In genomic region chr3L:21036257-21036957, dm6 we compare ENCODE assay signal across 2 fruit fly cellular contexts.
TF ChIP-seq lines count a peak whose summit lies in the region.

No protein-coding gene starts in this region.

TF ChIP-seq in whole organism, embryonic, 481 proteins besides CTCF, POLR2A, EP300 and RAD21 (continued from another document and continues in another):
- TF ChIP-seq Ets65A (GFP tag; lab: Kevin White, UChicago) (no peak), MTF-1 (GFP tag; optimal IDR thresholded peaks at IDR 0.05; lab: Kevin White, UChicago; ENCODE audit: borderline replicate concordance) (no peak), CHES-1-like (GFP tag; optimal IDR thresholded peaks at IDR 0.05; lab: Kevin White, UChicago) (no peak), CG1529 (GFP tag; optimal IDR thresholded peaks at IDR 0.05; lab: Kevin White, UChicago) (no peak), klu (GFP tag; IDR thresholded peaks at IDR 0.05; lab: Robert Waterston, UW) (no peak), CG13123 (GFP tag; optimal IDR thresholded peaks at IDR 0.05; lab: Kevin White, UChicago) (no peak), CG2116 (GFP tag; optimal IDR thresholded peaks at IDR 0.05; lab: Kevin White, UChicago) (no peak), CG16815 (GFP tag; optimal IDR thresholded peaks at IDR 0.05; lab: Kevin White, UChicago) (no peak), CG4404 (GFP tag; IDR thresholded peaks at IDR 0.05; lab: Robert Waterston, UW) (no peak), CG4282 (GFP tag; optimal IDR thresholded peaks at IDR 0.05; lab: Kevin White, UChicago) (no peak), rib (GFP tag; IDR thresholded peaks at IDR 0.05; lab: Robert Waterston, UW) (no peak), abd-A (tag; optimal IDR thresholded peaks at IDR 0.05; lab: Kevin White, UChicago) (no peak), CG10209 (GFP tag; optimal IDR thresholded peaks at IDR 0.05; lab: Kevin White, UChicago) (no peak), ken (GFP tag; IDR thresholded peaks at IDR 0.05; lab: Robert Waterston, UW) (no peak), Dref (GFP tag; IDR thresholded peaks at IDR 0.05; lab: Robert Waterston, UW) (no peak), CG9215 (GFP tag; IDR thresholded peaks at IDR 0.05; lab: Robert Waterston, UW) (no peak), Atf3 (GFP tag; optimal IDR thresholded peaks at IDR 0.05; lab: Kevin White, UChicago) (no peak), HLHmδ (GFP tag; optimal IDR thresholded peaks at IDR 0.05; lab: Kevin White, UChicago) (no peak), CG4424 (GFP tag; optimal IDR thresholded peaks at IDR 0.05; lab: Kevin White, UChicago) (no peak), fd3F (GFP tag; optimal IDR thresholded peaks at IDR 0.05; lab: Kevin White, UChicago) (no peak), CG1602 (GFP tag; optimal IDR thresholded peaks at IDR 0.05; lab: Kevin White, UChicago) (no peak), CG2712 (tag; optimal IDR thresholded peaks at IDR 0.05; lab: Kevin White, UChicago) (no peak), CG15479 (GFP tag; optimal IDR thresholded peaks at IDR 0.05; lab: Kevin White, UChicago) (peak; percentile 98), CG10274 (GFP tag; optimal IDR thresholded peaks at IDR 0.05; lab: Kevin White, UChicago) (no peak), Dip2 (GFP tag; IDR thresholded peaks at IDR 0.05; lab: Robert Waterston, UW) (no peak), slbo (GFP tag; IDR thresholded peaks at IDR 0.05; lab: Robert Waterston, UW) (no peak), CG17912 (GFP tag; optimal IDR thresholded peaks at IDR 0.05; lab: Kevin White, UChicago) (peak; percentile 41), CG5180 (GFP tag; optimal IDR thresholded peaks at IDR 0.05; lab: Kevin White, UChicago) (no peak), CG8089 (GFP tag; optimal IDR thresholded peaks at IDR 0.05; lab: Kevin White, UChicago) (no peak), CG6765 (GFP tag; optimal IDR thresholded peaks at IDR 0.05; lab: Kevin White, UChicago) (no peak), Sry-β (GFP tag; optimal IDR thresholded peaks at IDR 0.05; lab: Kevin White, UChicago) (no peak), CG14965 (GFP tag; optimal IDR thresholded peaks at IDR 0.05; lab: Kevin White, UChicago; ENCODE audit: borderline replicate concordance) (no peak), CG10462 (GFP tag; optimal IDR thresholded peaks at IDR 0.05; lab: Kevin White, UChicago) (no peak), so (GFP tag; IDR thresholded peaks at IDR 0.05; lab: Robert Waterston, UW) (0 out of 3 replicates have a peak, but pooled peaks have one; percentile 46), CG11093 (GFP tag; IDR thresholded peaks at IDR 0.05; lab: Robert Waterston, UW) (no peak), Sox102F (GFP tag; optimal IDR thresholded peaks at IDR 0.05; lab: Kevin White, UChicago) (no peak), MESR4 (GFP tag; optimal IDR thresholded peaks at IDR 0.05; lab: Kevin White, UChicago) (no peak), gcm2 (GFP tag; optimal IDR thresholded peaks at IDR 0.05; lab: Kevin White, UChicago) (no peak), CG4854 (GFP tag; optimal IDR thresholded peaks at IDR 0.05; lab: Kevin White, UChicago) (no peak), CG13287 (GFP tag; IDR thresholded peaks at IDR 0.05; lab: Robert Waterston, UW; ENCODE audit: partially characterized antibody) (no peak), ERR (GFP tag; optimal IDR thresholded peaks at IDR 0.05; lab: Kevin White, UChicago) (no peak), CG11456 (GFP tag; IDR thresholded peaks at IDR 0.05; lab: Robert Waterston, UW) (no peak), CG2875 (GFP tag; optimal IDR thresholded peaks at IDR 0.05; lab: Kevin White, UChicago) (no peak), HHEX (GFP tag; optimal IDR thresholded peaks at IDR 0.05; lab: Kevin White, UChicago) (peak; percentile 0), yki (optimal IDR thresholded peaks at IDR 0.05; lab: Kevin White, UChicago) (no peak), CG6175 (GFP tag; IDR thresholded peaks at IDR 0.05; lab: Robert Waterston, UW) (no peak), Dek (tag; optimal IDR thresholded peaks at IDR 0.05; lab: Kevin White, UChicago) (no peak), CG42726 (GFP tag; IDR thresholded peaks at IDR 0.05; lab: Robert Waterston, UW; ENCODE audit: partially characterized antibody) (no peak), tio (GFP tag; optimal IDR thresholded peaks at IDR 0.05; lab: Kevin White, UChicago) (no peak), CG11696 (GFP tag; IDR thresholded peaks at IDR 0.05; lab: Robert Waterston, UW) (peak; percentile 64), Optix (GFP tag; IDR thresholded peaks at IDR 0.05; lab: Robert Waterston, UW) (no peak), Sry-δ (GFP tag; optimal IDR thresholded peaks at IDR 0.05; lab: Kevin White, UChicago) (no peak), CG34376 (GFP tag; optimal IDR thresholded peaks at IDR 0.05; lab: Kevin White, UChicago) (peak; percentile 87), HLH54F (GFP tag; optimal IDR thresholded peaks at IDR 0.05; lab: Kevin White, UChicago) (no peak), z (GFP tag; IDR thresholded peaks at IDR 0.05; lab: Robert Waterston, UW) (no peak), pho (GFP tag; optimal IDR thresholded peaks at IDR 0.05; lab: Kevin White, UChicago) (no peak), caup (GFP tag; optimal IDR thresholded peaks at IDR 0.05; lab: Kevin White, UChicago; ENCODE audit: severe bottlenecking) (peak; percentile 51), D19A (tag; optimal IDR thresholded peaks at IDR 0.05; lab: Kevin White, UChicago) (no peak), zen2 (GFP tag; IDR thresholded peaks at IDR 0.05; lab: Robert Waterston, UW; ENCODE audit: partially characterized antibody) (no peak), her (GFP tag; optimal IDR thresholded peaks at IDR 0.05; lab: Kevin White, UChicago) (no peak), CG6254 (GFP tag; optimal IDR thresholded peaks at IDR 0.05; lab: Kevin White, UChicago) (peak; percentile 30), Ets97D (GFP tag; optimal IDR thresholded peaks at IDR 0.05; lab: Kevin White, UChicago) (no peak), Atf-2 (GFP tag; optimal IDR thresholded peaks at IDR 0.05; lab: Kevin White, UChicago) (no peak), vvl (GFP tag; IDR thresholded peaks at IDR 0.05; lab: Robert Waterston, UW) (no peak), NFAT (GFP tag; IDR thresholded peaks at IDR 0.05; lab: Robert Waterston, UW) (peak; percentile 35; the same call in 1 of the 2 replicates), CG2199 (GFP tag; IDR thresholded peaks at IDR 0.05; lab: Robert Waterston, UW) (no peak), CG1647 (GFP tag; optimal IDR thresholded peaks at IDR 0.05; lab: Kevin White, UChicago) (no peak), CG43689 (GFP tag; IDR thresholded peaks at IDR 0.05; lab: Robert Waterston, UW) (no peak), repo (GFP tag; optimal IDR thresholded peaks at IDR 0.05; lab: Kevin White, UChicago) (no peak)

TF ChIP-seq in whole organism, prepupa, 60 proteins besides CTCF, POLR2A, EP300 and RAD21 (continued from another document):
- TF ChIP-seq pdm3 (GFP tag; optimal IDR thresholded peaks at IDR 0.05; lab: Kevin White, UChicago), result no peak
- peak; percentile 5 for TF ChIP-seq esn (GFP tag; optimal IDR thresholded peaks at IDR 0.05; lab: Kevin White, UChicago)
